Worm (Caenorhabditis elegans): ENCODE data around the gene Y52E8A.6.

ce11 chrII:4297259-4297658, 22.5 kb downstream of the Y52E8A.6 start:
- no peak for TF ChIP-seq nhr-11 (tag; optimal IDR thresholded peaks at IDR 0.05)
- no peak for TF ChIP-seq lir-3 (tag; optimal IDR thresholded peaks at IDR 0.05)
- no peak for TF ChIP-seq ces-1 (GFP tag; optimal IDR thresholded peaks at IDR 0.05)
- TF ChIP-seq Y75B8A.6 (GFP tag; IDR thresholded peaks at IDR 0.05) = no peak
- TF ChIP-seq fkh-10 (GFP tag; optimal IDR thresholded peaks at IDR 0.05) = no peak
- TF ChIP-seq aly-2 (tag; optimal IDR thresholded peaks at IDR 0.05) = no peak

All from whole organism, L4 larva.